Worm (Caenorhabditis elegans) whole organism, L4/young adult: ENCODE data around the gene F54F7.8.

Source experiments
- W03F9.2 ChIP-seq: fragments of 150-350 bp; optimal IDR thresholded peaks from 2 replicates; lab custom pipeline; 2014; ENCODE audit warnings: missing biosample characterization, missing genetic modification characterization
- dao-5 ChIP-seq: sonication (generic microtip); optimal IDR thresholded peaks from 2 replicates; lab custom pipeline; 2016; ENCODE audit warnings: missing genotype, missing genetic modification characterization, moderate library complexity, missing compliant biosample characterization
- him-1 ChIP-seq: sonication (generic microtip); optimal IDR thresholded peaks from 2 replicates; lab custom pipeline; 2016; ENCODE audit warnings: missing genotype, missing genetic modification reagents, missing genetic modification characterization, missing compliant biosample characterization

- TF ChIP-seq him-1 (no peak), W03F9.2 (no peak), dao-5 (tag; lab: Kevin White, UChicago) (no peak)
These were observed 41.9 kb upstream of the F54F7.8 start for ce11 chrX:11896708-11897107.
